Fruit fly (Drosophila melanogaster): ENCODE results near the gene CG11523.
A peak's percentile ranks its signal among the peaks of the same experiment; 100 is the strongest.

CG11523 gene

DNA sequence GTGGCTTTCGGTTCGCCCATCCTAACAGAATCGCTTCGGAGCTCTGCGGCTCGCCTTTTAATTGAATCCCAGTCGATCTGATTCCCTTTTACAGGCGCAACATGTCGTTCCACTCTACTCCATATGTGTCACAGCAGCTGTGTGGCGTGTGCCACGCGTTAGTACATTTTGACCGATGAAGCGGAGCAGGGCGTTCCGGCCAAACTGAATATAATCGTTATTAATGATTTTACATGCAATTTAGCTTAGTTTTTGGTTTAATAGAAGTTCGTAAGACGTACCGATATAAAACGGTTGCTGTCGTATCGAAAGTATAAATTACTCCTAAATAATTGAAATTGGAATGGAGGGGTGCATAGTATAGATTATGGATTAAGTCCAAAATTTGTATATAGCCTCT is at the start of gene CG11523 (continued):
- no peak for TF ChIP-seq CG32772 (GFP tag; IDR thresholded peaks at IDR 0.05)
- TF ChIP-seq vnd (GFP tag; IDR thresholded peaks at IDR 0.05; ENCODE audit: partially characterized antibody) = no peak
- peak; percentile 22 for TF ChIP-seq CG13624 (GFP tag; optimal IDR thresholded peaks at IDR 0.05)
- TF ChIP-seq CG15514 (GFP tag; optimal IDR thresholded peaks at IDR 0.05) = peak; percentile 89
- peak; percentile 40; the same call in 2 of the 4 replicates for TF ChIP-seq Dll (GFP tag; IDR thresholded peaks at IDR 0.05; ENCODE audit: partially characterized antibody)
- TF ChIP-seq NC2α (GFP tag; optimal IDR thresholded peaks at IDR 0.05) = no peak
- TF ChIP-seq luna (GFP tag; optimal IDR thresholded peaks at IDR 0.05) = no peak
- TF ChIP-seq ATbp (GFP tag; optimal IDR thresholded peaks at IDR 0.05) = no peak
- no peak for TF ChIP-seq CG8765 (GFP tag; IDR thresholded peaks at IDR 0.05)
- TF ChIP-seq Hsf (GFP tag; optimal IDR thresholded peaks at IDR 0.05) = peak; percentile 36
- no peak for TF ChIP-seq ssp (GFP tag; IDR thresholded peaks at IDR 0.05)
- TF ChIP-seq Asciz (GFP tag; optimal IDR thresholded peaks at IDR 0.05) = no peak
- no peak for TF ChIP-seq CG17802 (tag; optimal IDR thresholded peaks at IDR 0.05)
- TF ChIP-seq sens-2 (GFP tag; IDR thresholded peaks at IDR 0.05) = no peak
- no peak for TF ChIP-seq CG10366 (GFP tag; IDR thresholded peaks at IDR 0.05)
- TF ChIP-seq Bgb (GFP tag; IDR thresholded peaks at IDR 0.05; ENCODE audit: partially characterized antibody) = peak; percentile 42
- TF ChIP-seq CG5180 (GFP tag; optimal IDR thresholded peaks at IDR 0.05) = peak; percentile 6
- TF ChIP-seq Sox100B (GFP tag; optimal IDR thresholded peaks at IDR 0.05) = no peak
- TF ChIP-seq ham (GFP tag; IDR thresholded peaks at IDR 0.05) = no peak
- no peak for TF ChIP-seq ro (GFP tag; IDR thresholded peaks at IDR 0.05)
- TF ChIP-seq vvl (GFP tag; IDR thresholded peaks at IDR 0.05) = no peak
- TF ChIP-seq sob (GFP tag; IDR thresholded peaks at IDR 0.05) = no peak
- peak; percentile 95 for TF ChIP-seq twi (tag; optimal IDR thresholded peaks at IDR 0.05)
- TF ChIP-seq lmd (GFP tag; IDR thresholded peaks at IDR 0.05) = no peak
- TF ChIP-seq ERR (GFP tag; optimal IDR thresholded peaks at IDR 0.05) = no peak
- TF ChIP-seq CG12219 (GFP tag; optimal IDR thresholded peaks at IDR 0.05) = no peak
- TF ChIP-seq Pdp1 (GFP tag; optimal IDR thresholded peaks at IDR 0.05) = peak in 1 of 2 experiments; percentile 12
- no peak for TF ChIP-seq Hr3 (GFP tag; optimal IDR thresholded peaks at IDR 0.05)
- no peak for TF ChIP-seq Neu2 (GFP tag; optimal IDR thresholded peaks at IDR 0.05; ENCODE audit: borderline replicate concordance)
- TF ChIP-seq CG6791 (GFP tag; IDR thresholded peaks at IDR 0.05; ENCODE audit: partially characterized antibody) = no peak
- no peak for TF ChIP-seq CG3847 (GFP tag; IDR thresholded peaks at IDR 0.05)
- peak; percentile 38 for TF ChIP-seq HmgZ (tag; optimal IDR thresholded peaks at IDR 0.05)
- no peak for TF ChIP-seq pum (GFP tag; optimal IDR thresholded peaks at IDR 0.05)
- no peak for TF ChIP-seq ara (GFP tag; IDR thresholded peaks at IDR 0.05)
- TF ChIP-seq inv (GFP tag; IDR thresholded peaks at IDR 0.05; ENCODE audit: partially characterized antibody) = no peak
- TF ChIP-seq zf30C (GFP tag; optimal IDR thresholded peaks at IDR 0.05) = no peak
- TF ChIP-seq knrl (GFP tag; IDR thresholded peaks at IDR 0.05; ENCODE audit: partially characterized antibody) = peak; percentile 22; the same call in 1 of the 3 replicates
- no peak for TF ChIP-seq so (GFP tag; IDR thresholded peaks at IDR 0.05)
- TF ChIP-seq CG11560 (tag; IDR thresholded peaks at IDR 0.05) = 0 out of 3 replicates have a peak, but pooled peaks have one; percentile 11
- peak; percentile 33 for TF ChIP-seq CG33213 (GFP tag; optimal IDR thresholded peaks at IDR 0.05)
- TF ChIP-seq CG34422 (GFP tag; IDR thresholded peaks at IDR 0.05) = no peak
- TF ChIP-seq Aef1 (GFP tag; IDR thresholded peaks at IDR 0.05) = no peak
- no peak for TF ChIP-seq CG10654 (GFP tag; optimal IDR thresholded peaks at IDR 0.05)
- no peak for TF ChIP-seq tin (GFP tag; optimal IDR thresholded peaks at IDR 0.05)
- no peak for TF ChIP-seq Jarid2 (GFP tag; optimal IDR thresholded peaks at IDR 0.05)
- no peak for TF ChIP-seq Gsc (GFP tag; IDR thresholded peaks at IDR 0.05)
- TF ChIP-seq ato (GFP tag; IDR thresholded peaks at IDR 0.05; ENCODE audit: partially characterized antibody) = no peak
- TF ChIP-seq Atf3 (GFP tag; optimal IDR thresholded peaks at IDR 0.05) = no peak
- no peak for TF ChIP-seq lbe (GFP tag; optimal IDR thresholded peaks at IDR 0.05)
- TF ChIP-seq CG7745 (tag; optimal IDR thresholded peaks at IDR 0.05) = no peak
- TF ChIP-seq CG13894 (tag; optimal IDR thresholded peaks at IDR 0.05) = peak; percentile 13

All from whole organism, embryonic.